Fruit fly (Drosophila melanogaster) whole organism, embryonic: ENCODE measurements around the gene CG14022.

Source experiments
- CG15514 ChIP-seq: fragments of 200-800 bp; sonication (Bioruptor generic); optimal IDR thresholded peaks from 3 replicates; lab custom pipeline; 2017; ENCODE audit warnings: missing biosample characterization, missing genetic modification characterization, mild to moderate bottlenecking, moderate library complexity, missing genetic modification reagents
- CG17361 ChIP-seq: fragments of 200-800 bp; sonication (Bioruptor generic); IDR thresholded peaks from 3 replicates; pipeline ENCODE4 v1.3.6; 2022; ENCODE audit warnings: missing biosample characterization, missing genetic modification characterization
- CG2875 ChIP-seq: fragments of 200-800 bp; sonication (Bioruptor generic); optimal IDR thresholded peaks from 2 replicates; lab custom pipeline; 2017; ENCODE audit warnings: missing biosample characterization, mild to moderate bottlenecking, missing genetic modification characterization, missing genetic modification reagents
- CG33557 ChIP-seq: fragments of 200-800 bp; sonication (Bioruptor generic); optimal IDR thresholded peaks from 2 replicates; lab custom pipeline; 2019; ENCODE audit warnings: missing biosample characterization, mild to moderate bottlenecking, missing genetic modification characterization, moderate library complexity
- CG9876 ChIP-seq: fragments of 200-800 bp; sonication (Bioruptor generic); optimal IDR thresholded peaks from 2 replicates; lab custom pipeline; 2016; ENCODE audit warnings: missing biosample characterization, missing genetic modification characterization
- Doc2 ChIP-seq: fragments of 200-800 bp; sonication (Bioruptor generic); IDR thresholded peaks from 2 replicates; pipeline ENCODE4 v1.3.6; 2022; ENCODE audit warnings: missing biosample characterization, missing genetic modification characterization
- HLH4C ChIP-seq: fragments of 200-800 bp; sonication (Bioruptor generic); IDR thresholded peaks from 3 replicates; pipeline ENCODE4 v1.3.6; 2022; ENCODE audit warnings: missing biosample characterization, missing genetic modification characterization; ENCODE audit not compliant: partially characterized antibody
- bbx ChIP-seq: fragments of 200-800 bp; sonication (Bioruptor generic); IDR thresholded peaks from 2 replicates; pipeline ENCODE4 v1.3.6; 2022; ENCODE audit warnings: missing biosample characterization, missing genetic modification characterization; ENCODE audit not compliant: partially characterized antibody
- gcm2 ChIP-seq: fragments of 200-800 bp; sonication (Bioruptor generic); optimal IDR thresholded peaks from 2 replicates; lab custom pipeline; 2016; ENCODE audit warnings: missing biosample characterization, missing genetic modification characterization
- nmo ChIP-seq: fragments of 200-800 bp; sonication (Bioruptor generic); optimal IDR thresholded peaks from 2 replicates; lab custom pipeline; 2018; ENCODE audit warnings: missing biosample characterization, mild to moderate bottlenecking, missing genetic modification characterization, moderate library complexity
- sim ChIP-seq: fragments of 200-800 bp; sonication (Bioruptor generic); IDR thresholded peaks from 2 replicates; pipeline ENCODE4 v1.3.6; 2022; ENCODE audit warnings: missing biosample characterization, missing genetic modification characterization
- unc-4 ChIP-seq: fragments of 200-800 bp; sonication (Bioruptor generic); IDR thresholded peaks from 2 replicates; pipeline ENCODE4 v1.3.6; 2022; ENCODE audit warnings: missing biosample characterization, missing genetic modification characterization; ENCODE audit not compliant: partially characterized antibody

DNA sequence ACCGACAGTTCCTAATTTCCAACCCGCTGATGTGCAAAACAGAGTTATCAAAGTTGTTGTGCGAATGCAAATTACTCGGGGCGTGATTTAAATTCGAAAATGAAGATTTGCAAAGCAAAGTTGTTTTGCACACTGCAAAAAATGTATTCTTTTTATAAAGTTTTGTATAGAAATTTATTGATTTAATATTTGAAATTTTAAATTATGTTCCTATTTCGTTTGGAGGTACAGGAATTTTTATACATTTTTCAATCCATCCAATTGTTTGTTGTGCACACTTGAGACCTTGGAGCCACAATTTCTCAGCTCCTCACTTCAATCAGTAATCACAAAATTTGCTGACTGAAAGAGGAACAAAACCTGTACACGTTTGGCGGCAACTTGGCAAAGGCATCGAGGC is 46.3 kb upstream of the CG14022 start:
- TF ChIP-seq nmo (no peak), CG2875 (GFP tag; lab: Kevin White, UChicago) (no peak), bbx (no peak), CG33557 (GFP tag; lab: Kevin White, UChicago) (no peak), CG9876 (no peak), unc-4 (GFP tag; lab: Robert Waterston, UW) (no peak), gcm2 (no peak), HLH4C (no peak), CG17361 (GFP tag; lab: Robert Waterston, UW) (no peak), Doc2 (GFP tag; lab: Robert Waterston, UW) (no peak), CG15514 (GFP tag; lab: Kevin White, UChicago) (no peak), sim (GFP tag; lab: Robert Waterston, UW) (no peak)
